Fruit fly (Drosophila melanogaster) whole organism, embryonic: Measurements from ENCODE around the gene Oatp33Eb.

Experiments
- Adf1 ChIP-seq: fragments of 200-800 bp; sonication (Bioruptor generic); IDR thresholded peaks from 2 replicates; pipeline ENCODE4 v1.3.6; 2022; ENCODE audit warnings: missing biosample characterization, missing genetic modification characterization
- C15 ChIP-seq: fragments of 200-800 bp; sonication (Bioruptor generic); IDR thresholded peaks from 3 replicates; pipeline ENCODE4 v1.3.6; 2022; ENCODE audit warnings: missing biosample characterization, missing genetic modification characterization
- CG10274 ChIP-seq: fragments of 200-800 bp; sonication (Bioruptor generic); optimal IDR thresholded peaks from 3 replicates; lab custom pipeline; 2017; ENCODE audit warnings: missing biosample characterization, mild to moderate bottlenecking, missing genetic modification characterization
- CG10431 ChIP-seq: fragments of 200-800 bp; sonication (Bioruptor generic); optimal IDR thresholded peaks from 3 replicates; lab custom pipeline; 2018; ENCODE audit warnings: missing biosample characterization, mild to moderate bottlenecking, missing genetic modification characterization
- CG10654 ChIP-seq: fragments of 200-800 bp; sonication (Bioruptor generic); optimal IDR thresholded peaks from 2 replicates; lab custom pipeline; 2016; ENCODE audit warnings: missing biosample characterization, missing genetic modification characterization
- CG11504 ChIP-seq: fragments of 200-800 bp; sonication (Bioruptor generic); optimal IDR thresholded peaks from 3 replicates; lab custom pipeline; 2019; ENCODE audit warnings: missing biosample characterization, mild to moderate bottlenecking, missing genetic modification characterization, moderate library complexity
- CG12071 ChIP-seq: fragments of 200-800 bp; sonication (Bioruptor generic); optimal IDR thresholded peaks from 3 replicates; lab custom pipeline; 2018; ENCODE audit warnings: missing biosample characterization, mild to moderate bottlenecking, missing genetic modification characterization
- CG12391 ChIP-seq: fragments of 200-800 bp; sonication (Bioruptor generic); optimal IDR thresholded peaks from 3 replicates; lab custom pipeline; 2018; ENCODE audit warnings: missing biosample characterization, mild to moderate bottlenecking, missing genetic modification characterization, moderate library complexity
- CG13123 ChIP-seq: fragments of 200-800 bp; sonication (Bioruptor generic); optimal IDR thresholded peaks from 2 replicates; lab custom pipeline; 2016; ENCODE audit warnings: missing biosample characterization, missing genetic modification characterization
- CG13424 ChIP-seq: fragments of 200-800 bp; sonication (Bioruptor generic); optimal IDR thresholded peaks from 2 replicates; lab custom pipeline; 2019; ENCODE audit warnings: missing biosample characterization, mild to moderate bottlenecking, missing genetic modification characterization, moderate library complexity
- CG14050 ChIP-seq: fragments of 200-800 bp; sonication (Bioruptor generic); IDR thresholded peaks from 3 replicates; pipeline ENCODE4 v1.3.6; 2022; ENCODE audit warnings: missing biosample characterization, missing genetic modification characterization
- CG1602 ChIP-seq: fragments of 200-800 bp; sonication (Bioruptor generic); optimal IDR thresholded peaks from 3 replicates; lab custom pipeline; 2016; ENCODE audit warnings: missing biosample characterization, missing genetic modification characterization
- CG17912 ChIP-seq: fragments of 200-800 bp; sonication (Bioruptor generic); optimal IDR thresholded peaks from 2 replicates; lab custom pipeline; 2018; ENCODE audit warnings: missing biosample characterization, mild to moderate bottlenecking, missing genetic modification characterization
- CG2712 ChIP-seq: fragments of 200-800 bp; optimal IDR thresholded peaks from 3 replicates; lab custom pipeline; 2019; ENCODE audit warnings: missing biosample characterization, mild to moderate bottlenecking, missing genetic modification characterization, moderate library complexity
- CG31365 ChIP-seq: fragments of 200-800 bp; sonication (Bioruptor generic); optimal IDR thresholded peaks from 2 replicates; lab custom pipeline; 2018; ENCODE audit warnings: missing biosample characterization, mild to moderate bottlenecking, missing genetic modification characterization
- CG32767 ChIP-seq: fragments of 200-800 bp; sonication (Bioruptor generic); IDR thresholded peaks from 2 replicates; pipeline ENCODE4 v1.3.6; 2022; ENCODE audit warnings: missing biosample characterization, missing genetic modification characterization
- CG34224 ChIP-seq: fragments of 200-800 bp; sonication (Bioruptor generic); IDR thresholded peaks from 3 replicates; pipeline ENCODE4 v1.3.6; 2022; ENCODE audit warnings: missing biosample characterization, missing genetic modification characterization; ENCODE audit not compliant: partially characterized antibody
- CG34422 ChIP-seq: fragments of 200-800 bp; sonication (Bioruptor generic); IDR thresholded peaks from 3 replicates; pipeline ENCODE4 v1.3.6; 2022; ENCODE audit warnings: missing biosample characterization, missing genetic modification characterization
- CG42726 ChIP-seq: fragments of 200-800 bp; sonication (Bioruptor generic); IDR thresholded peaks from 2 replicates; pipeline ENCODE4 v1.3.6; 2022; ENCODE audit warnings: missing biosample characterization, missing genetic modification characterization; ENCODE audit not compliant: partially characterized antibody
- CG4328 ChIP-seq: fragments of 200-800 bp; sonication (Bioruptor generic); optimal IDR thresholded peaks from 3 replicates; lab custom pipeline; 2017; ENCODE audit warnings: missing biosample characterization, missing genetic modification reagents, missing genetic modification characterization
- CG6813 ChIP-seq: fragments of 200-800 bp; sonication (Bioruptor generic); optimal IDR thresholded peaks from 2 replicates; lab custom pipeline; 2017; ENCODE audit warnings: missing biosample characterization, missing genetic modification characterization, mild to moderate bottlenecking, moderate library complexity, missing genetic modification reagents
- CG7963 ChIP-seq: fragments of 200-800 bp; sonication (Bioruptor generic); IDR thresholded peaks from 3 replicates; pipeline ENCODE4 v1.3.6; 2022; ENCODE audit warnings: missing biosample characterization, missing genetic modification characterization; ENCODE audit not compliant: partially characterized antibody
- CG8478 ChIP-seq: fragments of >200 bp; optimal IDR thresholded peaks from 2 replicates; lab custom pipeline; 2018
- CTCF ChIP-seq: fragments of 200-800 bp; sonication (Bioruptor generic); optimal IDR thresholded peaks from 2 replicates; lab custom pipeline; 2017; ENCODE audit warnings: missing biosample characterization, mild to moderate bottlenecking, missing genetic modification characterization, moderate library complexity
- D19B ChIP-seq: fragments of 200-800 bp; sonication (Bioruptor generic); optimal IDR thresholded peaks from 2 replicates; lab custom pipeline; 2017; ENCODE audit warnings: missing biosample characterization, mild to moderate bottlenecking, missing genetic modification characterization
- Drgx ChIP-seq: fragments of 200-800 bp; sonication (Bioruptor generic); IDR thresholded peaks from 2 replicates; pipeline ENCODE4 v1.3.6; 2022; ENCODE audit warnings: missing biosample characterization, missing genetic modification characterization
- H2.0 ChIP-seq: fragments of 200-800 bp; sonication (Bioruptor generic); IDR thresholded peaks from 2 replicates; pipeline ENCODE4 v1.3.6; 2022; ENCODE audit warnings: missing biosample characterization, missing genetic modification characterization
- Med ChIP-seq: fragments of 200-800 bp; sonication (Bioruptor generic); peaks from one replicate; lab custom pipeline; 2016; ENCODE audit warnings: missing biosample characterization, missing genetic modification characterization, mild to moderate bottlenecking, inconsistent platforms, moderate library complexity
- Vsx1 ChIP-seq: fragments of 200-800 bp; sonication (Bioruptor generic); optimal IDR thresholded peaks from 2 replicates; lab custom pipeline; 2017; ENCODE audit warnings: missing biosample characterization, mild to moderate bottlenecking, missing genetic modification characterization, missing genetic modification reagents
- abd-A ChIP-seq: fragments of 200-800 bp; sonication (Bioruptor generic); optimal IDR thresholded peaks from 3 replicates; lab custom pipeline; 2019; ENCODE audit warnings: missing biosample characterization, mild to moderate bottlenecking, missing genetic modification characterization, moderate library complexity
- ap ChIP-seq: fragments of 200-800 bp; sonication (Bioruptor generic); IDR thresholded peaks from 2 replicates; pipeline ENCODE4 v1.3.6; 2022; ENCODE audit warnings: missing biosample characterization, missing genetic modification characterization
- ara ChIP-seq: fragments of 200-800 bp; sonication (Bioruptor generic); IDR thresholded peaks from 2 replicates; pipeline ENCODE4 v1.3.6; 2022; ENCODE audit warnings: missing biosample characterization, missing genetic modification characterization
- ash1 ChIP-seq: fragments of 200-800 bp; sonication (Bioruptor generic); optimal IDR thresholded peaks from 2 replicates; lab custom pipeline; 2018; ENCODE audit warnings: missing biosample characterization, mild to moderate bottlenecking, missing genetic modification characterization
- bbx ChIP-seq: fragments of 200-800 bp; sonication (Bioruptor generic); IDR thresholded peaks from 2 replicates; pipeline ENCODE4 v1.3.6; 2022; ENCODE audit warnings: missing biosample characterization, missing genetic modification characterization; ENCODE audit not compliant: partially characterized antibody
- fd64A ChIP-seq: fragments of 200-800 bp; sonication (Bioruptor generic); optimal IDR thresholded peaks from 3 replicates; lab custom pipeline; 2018; ENCODE audit warnings: missing biosample characterization, mild to moderate bottlenecking, missing genetic modification characterization
- gfzf ChIP-seq: fragments of 200-800 bp; sonication (Bioruptor generic); optimal IDR thresholded peaks from 2 replicates; lab custom pipeline; 2016; ENCODE audit warnings: missing biosample characterization, mild to moderate bottlenecking, missing genetic modification characterization, moderate library complexity
- odd ChIP-seq: fragments of 200-800 bp; sonication (Bioruptor generic); optimal IDR thresholded peaks from 2 replicates; lab custom pipeline; 2017; ENCODE audit warnings: missing biosample characterization, mild to moderate bottlenecking, missing genetic modification characterization
- p53 ChIP-seq: fragments of 200-800 bp; sonication (Bioruptor generic); optimal IDR thresholded peaks from 2 replicates; lab custom pipeline; 2016; ENCODE audit warnings: missing biosample characterization, missing genetic modification characterization
- pan ChIP-seq, 4 experiments: fragments of >200 bp in 3 of 4; fragments of 200-800 bp in 1 of 4; sonication (Bioruptor generic) in 1 of 4; optimal IDR thresholded peaks in 3 of 4; IDR thresholded peaks in 1 of 4; 2 replicates each; pipeline versions ENCODE4 v1.3.6 to Lab custom; 2017 to 2022; ENCODE audit warnings: missing biosample characterization in 2 of 4, missing genetic modification characterization in 2 of 4, mixed read lengths in 1 of 4
- pb ChIP-seq: fragments of 200-800 bp; sonication (Bioruptor generic); optimal IDR thresholded peaks from 3 replicates; lab custom pipeline; 2016; ENCODE audit warnings: missing biosample characterization, missing genetic modification characterization
- pros ChIP-seq: fragments of 200-800 bp; sonication (Bioruptor generic); optimal IDR thresholded peaks from 3 replicates; lab custom pipeline; 2019; ENCODE audit warnings: missing biosample characterization, mild to moderate bottlenecking, missing genetic modification characterization, moderate library complexity
- repo ChIP-seq: fragments of 200-800 bp; sonication (Bioruptor generic); optimal IDR thresholded peaks from 2 replicates; lab custom pipeline; 2016; ENCODE audit warnings: missing biosample characterization, missing genetic modification characterization
- slbo ChIP-seq: fragments of 200-800 bp; sonication (Bioruptor generic); IDR thresholded peaks from 2 replicates; pipeline ENCODE4 v1.3.6; 2022; ENCODE audit warnings: missing biosample characterization, missing genetic modification characterization
- so ChIP-seq: fragments of 200-800 bp; sonication (Bioruptor generic); IDR thresholded peaks from 3 replicates; pipeline ENCODE4 v1.3.6; 2022; ENCODE audit warnings: missing biosample characterization, missing genetic modification characterization
- yki ChIP-seq: fragments of >200 bp; optimal IDR thresholded peaks from 3 replicates; lab custom pipeline; 2018

Gene Oatp33Eb

dm6 chr2L:12415485-12416137, 32.7 kb upstream of the Oatp33Eb start (continued):
- TF ChIP-seq CTCF (GFP tag; lab: Kevin White, UChicago), result no peak
- peak; percentile 67 for TF ChIP-seq CG2712 (tag; lab: Kevin White, UChicago)
- no peak for TF ChIP-seq so (GFP tag; lab: Robert Waterston, UW)
- TF ChIP-seq Adf1 (GFP tag; lab: Robert Waterston, UW), result no peak
- TF ChIP-seq CG13123 (GFP tag; lab: Kevin White, UChicago), result no peak
- peak; percentile 46 for TF ChIP-seq CG12391 (tag; lab: Kevin White, UChicago)
- TF ChIP-seq yki, result no peak
- TF ChIP-seq p53 (GFP tag; lab: Kevin White, UChicago), result no peak
- no peak for TF ChIP-seq abd-A (tag; lab: Kevin White, UChicago)
- TF ChIP-seq D19B (GFP tag; lab: Kevin White, UChicago), result no peak

dm6 chr2L:12421188-12421587, 27.1 kb upstream of the Oatp33Eb start:
- TF ChIP-seq ara (GFP tag; lab: Robert Waterston, UW), result no peak
- TF ChIP-seq CG42726, result no peak
- TF ChIP-seq CG12071, result no peak
- no peak for TF ChIP-seq CG31365 (tag; lab: Kevin White, UChicago)
- TF ChIP-seq CG6813 (GFP tag; lab: Kevin White, UChicago), result no peak
- no peak for TF ChIP-seq CG17912 (GFP tag; lab: Kevin White, UChicago)
- TF ChIP-seq CG34224 (GFP tag; lab: Robert Waterston, UW), result 0 out of 3 replicates have a peak, but pooled peaks have one; percentile 3

- TF ChIP-seq CG8478 (lab: Kevin White, UChicago) (no peak), CG10654 (no peak), fd64A (GFP tag; lab: Kevin White, UChicago) (no peak), CG14050 (GFP tag; lab: Robert Waterston, UW) (no peak), pb (GFP tag; lab: Kevin White, UChicago) (no peak), CG11504 (tag; lab: Kevin White, UChicago) (peak; percentile 52), CG4328 (GFP tag; lab: Kevin White, UChicago) (no peak), CG10274 (GFP tag; lab: Kevin White, UChicago) (peak; percentile 38), CG13424 (tag; lab: Kevin White, UChicago) (peak; percentile 2), CG7963 (GFP tag; lab: Robert Waterston, UW) (no peak), odd (GFP tag; lab: Kevin White, UChicago) (no peak), gfzf (no peak), CG1602 (GFP tag; lab: Kevin White, UChicago) (no peak), Med (GFP tag; lab: Kevin White, UChicago) (peak; percentile 58), Vsx1 (GFP tag; lab: Kevin White, UChicago) (peak; percentile 71), CG10431 (no peak), CG34422 (no peak), ash1 (no peak), CG32767 (no peak), Drgx (GFP tag; lab: Robert Waterston, UW) (peak; percentile 31; the same call in 1 of the 2 replicates), C15 (no peak), pan (optimal IDR thresholded peaks at IDR 0.05; lab: Kevin White, UChicago) (no peak), pan (GFP tag; optimal IDR thresholded peaks at IDR 0.05 in 1 of 2, IDR thresholded peaks at IDR 0.05 in 1 of 2) (peak in 1 of 2 experiments; percentile 31), Adf1 (GFP tag; lab: Robert Waterston, UW) (no peak), bbx (GFP tag; lab: Robert Waterston, UW) (no peak; the same call in 1 of the 2 replicates), slbo (GFP tag; lab: Robert Waterston, UW) (0 out of 2 replicates have a peak, but pooled peaks have one; percentile 39), ap (GFP tag; lab: Robert Waterston, UW) (no peak), repo (GFP tag; lab: Kevin White, UChicago) (no peak), CG13123 (GFP tag; lab: Kevin White, UChicago) (no peak), pros (GFP tag; lab: Kevin White, UChicago) (no peak), H2.0 (GFP tag; lab: Robert Waterston, UW) (no peak)
Observed at dm6 chr2L:12421793-12422691, 26.2 kb upstream of the Oatp33Eb start.
